Worm (Caenorhabditis elegans): ENCODE measurements around the gene idpp-12.

Gene idpp-12

ce11 chrIV:3345484-3345883, 41.7 kb downstream of the idpp-12 start:
- TF ChIP-seq nhr-237 (tag; optimal IDR thresholded peaks at IDR 0.05) (no peak), snpc-4 (tag; optimal IDR thresholded peaks at IDR 0.05) (no peak), ztf-11 (tag; optimal IDR thresholded peaks at IDR 0.05) (no peak), lin-39 (tag; optimal IDR thresholded peaks at IDR 0.05) (no peak), nhr-43 (tag; optimal IDR thresholded peaks at IDR 0.05; ENCODE audit: poor library complexity, severe bottlenecking) (no peak), nhr-11 (tag; optimal IDR thresholded peaks at IDR 0.05) (no peak), elt-3 (tag; optimal IDR thresholded peaks at IDR 0.05) (no peak), hmg-11 (tag; optimal IDR thresholded peaks at IDR 0.05) (no peak), egl-5 (tag; optimal IDR thresholded peaks at IDR 0.05) (no peak), unc-39 (tag; optimal IDR thresholded peaks at IDR 0.05) (no peak)

- TF ChIP-seq nhr-12 (tag; optimal IDR thresholded peaks at IDR 0.05) (no peak), ztf-11 (tag; optimal IDR thresholded peaks at IDR 0.05) (no peak), ceh-28 (tag; optimal IDR thresholded peaks at IDR 0.05) (no peak), skn-1 (tag; optimal IDR thresholded peaks at IDR 0.05) (no peak), ztf-4 (tag; optimal IDR thresholded peaks at IDR 0.05) (no peak)
Observed at ce11 chrIV:3348334-3348733, 44.5 kb downstream of the idpp-12 start.

- TF ChIP-seq ceh-82 (tag; optimal IDR thresholded peaks at IDR 0.05), result no peak
- TF ChIP-seq sea-2 (GFP tag; optimal IDR thresholded peaks at IDR 0.05), result no peak
- peak; percentile 0 for TF ChIP-seq lin-39 (tag; optimal IDR thresholded peaks at IDR 0.05)
- peak; percentile 48 for TF ChIP-seq nfya-1 (tag; optimal IDR thresholded peaks at IDR 0.05; ENCODE audit: insufficient read depth)
- peak; percentile 37 for TF ChIP-seq hmg-11 (tag; optimal IDR thresholded peaks at IDR 0.05)
Observed at ce11 chrIV:3349977-3350580, 46.3 kb downstream of the idpp-12 start, which contains the start of gene elks-1. elks-1 (minus strand) TSS chrIV:3350027.

- TF ChIP-seq nfya-1 (tag; optimal IDR thresholded peaks at IDR 0.05; ENCODE audit: insufficient read depth) (peak; percentile 0), ama-1 (optimal IDR thresholded peaks at IDR 0.05) (no peak)
Observed at ce11 chrIV:3352019-3352418, 48.2 kb downstream of the idpp-12 start.

All from whole organism, L3 larva.